Worm (Caenorhabditis elegans) whole organism, L4 larva: Measurements from ENCODE around the gene C52B9.19.

ENCODE experiments used
- D1046.2 ChIP-seq: fragments of 200-800 bp; sonication (Bioruptor generic); IDR thresholded peaks from 2 replicates; pipeline ENCODE4 v1.3.6; 2022; ENCODE audit warnings: missing genetic modification characterization, missing compliant biosample characterization
- F10B5.3 ChIP-seq: sonication (generic microtip); optimal IDR thresholded peaks from 2 replicates; lab custom pipeline; 2016; ENCODE audit warnings: mild to moderate bottlenecking, missing genetic modification characterization, missing compliant biosample characterization
- F37D6.2 ChIP-seq: sonication (generic microtip); optimal IDR thresholded peaks from 2 replicates; lab custom pipeline; 2016; ENCODE audit warnings: mild to moderate bottlenecking, missing genetic modification characterization, missing compliant biosample characterization
- F49E8.2 ChIP-seq: sonication (generic microtip); optimal IDR thresholded peaks from 2 replicates; lab custom pipeline; 2016; ENCODE audit warnings: missing compliant biosample characterization, mild to moderate bottlenecking, missing genetic modification characterization, borderline replicate concordance
- R02D3.7 ChIP-seq: fragments of 150-350 bp; sonication (generic microtip); optimal IDR thresholded peaks from 3 replicates; lab custom pipeline; 2014; ENCODE audit warnings: missing biosample characterization, missing genetic modification characterization
- ZK337.2 ChIP-seq: fragments of 200-800 bp; sonication (Bioruptor generic); IDR thresholded peaks from 2 replicates; pipeline ENCODE4 v1.3.6; 2022; ENCODE audit warnings: missing genetic modification reagents, missing genetic modification characterization, missing compliant biosample characterization
- ZK546.5 ChIP-seq, 2 experiments: sonication (generic microtip); optimal IDR thresholded peaks; 2 replicates each; lab custom pipeline; 2017; ENCODE audit warnings: missing biosample characterization in 2 of 2, missing genetic modification characterization in 2 of 2
- arid-1 ChIP-seq: fragments of 200-800 bp; sonication (Bioruptor generic); conservative IDR thresholded peaks from 2 replicates; pipeline ENCODE4 v1.3.6; 2022; ENCODE audit warnings: missing genetic modification reagents, missing genetic modification characterization, missing compliant biosample characterization
- ceh-20 ChIP-seq: fragments of 200-800 bp; sonication (Bioruptor generic); IDR thresholded peaks from 2 replicates; pipeline ENCODE4 v1.3.6; 2022; ENCODE audit warnings: missing genetic modification reagents, missing genetic modification characterization, missing compliant biosample characterization
- ceh-32 ChIP-seq: sonication (generic microtip); optimal IDR thresholded peaks from 2 replicates; lab custom pipeline; 2016; ENCODE audit warnings: mild to moderate bottlenecking, missing genetic modification characterization, missing compliant biosample characterization; ENCODE audit not compliant: poor library complexity
- ceh-82 ChIP-seq: sonication (generic microtip); optimal IDR thresholded peaks from 2 replicates; lab custom pipeline; 2017; ENCODE audit warnings: missing biosample characterization, missing genetic modification characterization
- ctbp-1 ChIP-seq: fragments of 200-800 bp; sonication (Bioruptor generic); IDR thresholded peaks from 2 replicates; pipeline ENCODE4 v1.3.6; 2022; ENCODE audit warnings: missing genetic modification reagents, missing genetic modification characterization, missing compliant biosample characterization
- daf-12 ChIP-seq: fragments of 150-350 bp; optimal IDR thresholded peaks from 2 replicates; lab custom pipeline; 2014; ENCODE audit warnings: missing biosample characterization, missing genetic modification reagents, missing genetic modification characterization
- daf-19 ChIP-seq: fragments of 200-800 bp; sonication (Bioruptor generic); conservative IDR thresholded peaks from 2 replicates; pipeline ENCODE4 v1.3.6; 2022; ENCODE audit warnings: missing genetic modification characterization, missing compliant biosample characterization
- daf-8 ChIP-seq: fragments of 200-800 bp; sonication (Bioruptor generic); IDR thresholded peaks from 2 replicates; pipeline ENCODE4 v1.3.6; 2022; ENCODE audit warnings: missing genetic modification characterization, missing compliant biosample characterization
- dmd-8 ChIP-seq: fragments of 200-800 bp; sonication (Bioruptor generic); IDR thresholded peaks from 2 replicates; pipeline ENCODE4 v1.3.6; 2022; ENCODE audit warnings: missing genetic modification characterization, missing compliant biosample characterization
- dmd-9 ChIP-seq: fragments of 200-800 bp; sonication (Bioruptor generic); IDR thresholded peaks from 2 replicates; pipeline ENCODE4 v1.3.6; 2022; ENCODE audit warnings: missing genetic modification reagents, missing genetic modification characterization, missing compliant biosample characterization
- egl-27 ChIP-seq: sonication (generic microtip); optimal IDR thresholded peaks from 3 replicates; lab custom pipeline; 2017; ENCODE audit warnings: missing biosample characterization, missing genetic modification reagents, missing genetic modification characterization
- fkh-10 ChIP-seq: fragments of 150-350 bp; optimal IDR thresholded peaks from 2 replicates; lab custom pipeline; 2014; ENCODE audit warnings: missing biosample characterization, missing genetic modification reagents, missing genetic modification characterization
- hif-1 ChIP-seq, 2 experiments: sonication (generic microtip); optimal IDR thresholded peaks; 2 replicates each; lab custom pipeline; 2016 to 2017; ENCODE audit warnings: missing compliant biosample characterization in 2 of 2, missing genetic modification characterization in 2 of 2, missing genetic modification reagents in 2 of 2, missing genotype in 2 of 2, mild to moderate bottlenecking in 1 of 2
- hlh-11 ChIP-seq: fragments of 200-800 bp; sonication (Bioruptor generic); optimal IDR thresholded peaks from 2 replicates; lab custom pipeline; 2018; ENCODE audit warnings: mild to moderate bottlenecking, missing genetic modification characterization, missing compliant biosample characterization
- jun-1 ChIP-seq: fragments of 150-350 bp; optimal IDR thresholded peaks from 2 replicates; lab custom pipeline; 2014; ENCODE audit warnings: missing biosample characterization, missing genetic modification reagents, missing genetic modification characterization
- lin-1 ChIP-seq: fragments of 200-800 bp; sonication (Bioruptor generic); IDR thresholded peaks from 2 replicates; pipeline ENCODE4 v1.3.6; 2022; ENCODE audit warnings: missing genetic modification reagents, missing genetic modification characterization, missing compliant biosample characterization
- lin-15B ChIP-seq: fragments of 150-350 bp; sonication (generic microtip); optimal IDR thresholded peaks from 3 replicates; lab custom pipeline; 2014; ENCODE audit warnings: missing biosample characterization, missing genetic modification characterization
- lin-29 ChIP-seq: fragments of 200-800 bp; sonication (Bioruptor generic); IDR thresholded peaks from 2 replicates; pipeline ENCODE4 v1.3.6; 2022; ENCODE audit warnings: missing genetic modification reagents, missing genetic modification characterization, missing compliant biosample characterization
- lir-3 ChIP-seq: sonication (generic microtip); optimal IDR thresholded peaks from 2 replicates; lab custom pipeline; 2016; ENCODE audit warnings: mild to moderate bottlenecking, missing genetic modification characterization, missing compliant biosample characterization
- madf-9 ChIP-seq: fragments of 200-800 bp; sonication (Bioruptor generic); conservative IDR thresholded peaks from 2 replicates; pipeline ENCODE4 v1.3.6; 2022; ENCODE audit warnings: missing genetic modification reagents, missing genetic modification characterization, missing compliant biosample characterization
- mdl-1 ChIP-seq, 2 experiments: fragments of 150-350 bp in 1 of 2; sonication (generic microtip) in 1 of 2; optimal IDR thresholded peaks; 2 replicates each; lab custom pipeline; 2014 to 2017; ENCODE audit warnings: missing biosample characterization in 2 of 2, missing genetic modification characterization in 2 of 2
- mep-1 ChIP-seq: fragments of 150-350 bp; sonication (generic microtip); optimal IDR thresholded peaks from 3 replicates; lab custom pipeline; 2014; ENCODE audit warnings: missing biosample characterization, missing genetic modification characterization
- mxl-2 ChIP-seq: fragments of 200-800 bp; sonication (Bioruptor generic); conservative IDR thresholded peaks from 2 replicates; pipeline ENCODE4 v1.3.6; 2022; ENCODE audit warnings: missing genetic modification reagents, missing genetic modification characterization, missing compliant biosample characterization
- nhr-11 ChIP-seq: fragments of 150-350 bp; optimal IDR thresholded peaks from 2 replicates; lab custom pipeline; 2014; ENCODE audit warnings: missing biosample characterization, missing genetic modification characterization
- nhr-237 ChIP-seq: sonication (generic microtip); optimal IDR thresholded peaks from 2 replicates; lab custom pipeline; 2017; ENCODE audit warnings: missing biosample characterization, missing genetic modification characterization
- nhr-28 ChIP-seq: fragments of 150-350 bp; optimal IDR thresholded peaks from 2 replicates; lab custom pipeline; 2014; ENCODE audit warnings: missing biosample characterization, missing genetic modification characterization
- nhr-41 ChIP-seq: fragments of 200-800 bp; sonication (Bioruptor generic); IDR thresholded peaks from 2 replicates; pipeline ENCODE4 v1.3.6; 2022; ENCODE audit warnings: missing genetic modification reagents, missing genetic modification characterization, missing compliant biosample characterization
- nhr-42 ChIP-seq: fragments of 200-800 bp; sonication (Bioruptor generic); IDR thresholded peaks from 2 replicates; pipeline ENCODE4 v1.3.6; 2022; ENCODE audit warnings: missing genetic modification characterization, missing compliant biosample characterization
- nhr-6 ChIP-seq: fragments of 150-350 bp; optimal IDR thresholded peaks from 2 replicates; lab custom pipeline; 2014; ENCODE audit warnings: missing biosample characterization, missing genetic modification characterization
- nhr-76 ChIP-seq: fragments of 150-350 bp; optimal IDR thresholded peaks from 2 replicates; lab custom pipeline; 2014; ENCODE audit warnings: missing biosample characterization, missing genetic modification characterization
- php-3 ChIP-seq: fragments of 200-800 bp; sonication (Bioruptor generic); IDR thresholded peaks from 2 replicates; pipeline ENCODE4 v1.3.6; 2022; ENCODE audit warnings: missing genetic modification reagents, missing genetic modification characterization, missing compliant biosample characterization
- pqm-1 ChIP-seq: sonication (generic microtip); optimal IDR thresholded peaks from 2 replicates; lab custom pipeline; 2017; ENCODE audit warnings: missing biosample characterization, missing genetic modification characterization
- rbr-2 ChIP-seq: sonication (generic microtip); optimal IDR thresholded peaks from 2 replicates; lab custom pipeline; 2016; ENCODE audit warnings: missing genotype, missing genetic modification characterization, missing compliant biosample characterization
- saeg-2 ChIP-seq: fragments of 200-800 bp; sonication (Bioruptor generic); IDR thresholded peaks from 2 replicates; pipeline ENCODE4 v1.3.6; 2022; ENCODE audit warnings: missing genetic modification reagents, missing genetic modification characterization, missing compliant biosample characterization
- set-16 ChIP-seq: fragments of 200-800 bp; sonication (Bioruptor generic); IDR thresholded peaks from 2 replicates; pipeline ENCODE4 v1.3.6; 2022; ENCODE audit warnings: missing genetic modification reagents, missing genetic modification characterization, missing compliant biosample characterization
- snpc-1.2 ChIP-seq: fragments of 200-800 bp; sonication (Bioruptor generic); IDR thresholded peaks from 2 replicates; pipeline ENCODE4 v1.3.6; 2022; ENCODE audit warnings: missing genetic modification reagents, missing genetic modification characterization, missing compliant biosample characterization
- snpc-4 ChIP-seq: fragments of 150-350 bp; optimal IDR thresholded peaks from 2 replicates; lab custom pipeline; 2014; ENCODE audit warnings: missing biosample characterization, missing genetic modification characterization
- spr-1 ChIP-seq: sonication (generic microtip); optimal IDR thresholded peaks from 2 replicates; lab custom pipeline; 2016; ENCODE audit warnings: mild to moderate bottlenecking, missing genetic modification characterization, missing compliant biosample characterization
- tag-97 ChIP-seq: fragments of 200-800 bp; sonication (Bioruptor generic); IDR thresholded peaks from 2 replicates; pipeline ENCODE4 v1.3.6; 2022; ENCODE audit warnings: missing genetic modification characterization, missing compliant biosample characterization
- unc-39 ChIP-seq: sonication (generic microtip); optimal IDR thresholded peaks from 2 replicates; lab custom pipeline; 2017; ENCODE audit warnings: missing biosample characterization, missing genetic modification characterization
- vab-7 ChIP-seq: fragments of 200-800 bp; sonication (Bioruptor generic); IDR thresholded peaks from 2 replicates; pipeline ENCODE4 v1.3.6; 2022; ENCODE audit warnings: missing genetic modification reagents, missing genetic modification characterization, missing compliant biosample characterization
- zag-1 ChIP-seq: fragments of 150-350 bp; optimal IDR thresholded peaks from 2 replicates; lab custom pipeline; 2014; ENCODE audit warnings: missing biosample characterization, missing genetic modification characterization
- zfp-2 ChIP-seq: sonication (generic microtip); optimal IDR thresholded peaks from 2 replicates; lab custom pipeline; 2016; ENCODE audit warnings: mild to moderate bottlenecking, missing genetic modification characterization, missing compliant biosample characterization
- zfp-3 ChIP-seq: fragments of 200-800 bp; sonication (Bioruptor generic); conservative IDR thresholded peaks from 2 replicates; pipeline ENCODE4 v1.3.6; 2022; ENCODE audit warnings: missing genetic modification reagents, missing genetic modification characterization, missing compliant biosample characterization
- zip-11 ChIP-seq: fragments of 200-800 bp; sonication (Bioruptor generic); IDR thresholded peaks from 2 replicates; pipeline ENCODE4 v1.3.6; 2022; ENCODE audit warnings: missing genetic modification characterization, missing compliant biosample characterization
- zip-2 ChIP-seq: fragments of 150-350 bp; optimal IDR thresholded peaks from 2 replicates; lab custom pipeline; 2014; ENCODE audit warnings: missing biosample characterization, missing genetic modification characterization
- ztf-7 ChIP-seq: fragments of 150-350 bp; optimal IDR thresholded peaks from 2 replicates; lab custom pipeline; 2014; ENCODE audit warnings: missing biosample characterization, missing genetic modification characterization

Gene C52B9.19

ce11 chrX:4260297-4260696 lies 22.1 kb upstream of the C52B9.19 start, which contains the start of gene C52B9.4 (continued):
- TF ChIP-seq nhr-11 (tag; lab: Kevin White, UChicago) (no peak), jun-1 (tag; lab: Kevin White, UChicago) (no peak), unc-39 (tag; lab: Kevin White, UChicago) (no peak), zip-11 (GFP tag; lab: Robert Waterston, UW) (no peak), F37D6.2 (tag; lab: Kevin White, UChicago) (no peak), nhr-76 (tag; lab: Kevin White, UChicago) (no peak), mxl-2 (GFP tag; lab: Robert Waterston, UW) (no peak), ZK546.5 (tag; optimal IDR thresholded peaks at IDR 0.05; lab: Kevin White, UChicago) (no peak), pqm-1 (tag; lab: Kevin White, UChicago) (no peak), mep-1 (peak; percentile 32), hlh-11 (tag; lab: Kevin White, UChicago) (peak; percentile 58), ztf-7 (peak; percentile 11), ZK337.2 (no peak), snpc-1.2 (no peak), php-3 (GFP tag; lab: Robert Waterston, UW) (no peak), hif-1 (tag; optimal IDR thresholded peaks at IDR 0.05; lab: Kevin White, UChicago) (peak in 1 of 2 experiments; percentile 27), ceh-32 (tag; lab: Kevin White, UChicago) (no peak), F10B5.3 (no peak), arid-1 (GFP tag; lab: Robert Waterston, UW) (no peak), fkh-10 (GFP tag; lab: Kevin White, UChicago) (no peak), D1046.2 (GFP tag; lab: Robert Waterston, UW) (no peak), R02D3.7 (tag; lab: Kevin White, UChicago) (no peak), daf-8 (GFP tag; lab: Robert Waterston, UW) (no peak), saeg-2 (GFP tag; lab: Robert Waterston, UW) (no peak), F49E8.2 (no peak), daf-19 (GFP tag; lab: Robert Waterston, UW) (no peak), egl-27 (no peak), snpc-4 (no peak), dmd-9 (GFP tag; lab: Robert Waterston, UW) (no peak), nhr-41 (GFP tag; lab: Robert Waterston, UW) (no peak), zfp-3 (no peak), dmd-8 (GFP tag; lab: Robert Waterston, UW) (no peak), lin-15B (tag; lab: Kevin White, UChicago) (no peak), rbr-2 (tag; lab: Kevin White, UChicago) (peak; percentile 45), tag-97 (GFP tag; lab: Robert Waterston, UW) (no peak), nhr-42 (GFP tag; lab: Robert Waterston, UW) (0 out of 2 replicates have a peak, but pooled peaks have one; percentile 42), nhr-237 (tag; lab: Kevin White, UChicago) (no peak), zfp-2 (tag; lab: Kevin White, UChicago) (no peak), daf-12 (tag; lab: Kevin White, UChicago) (no peak), spr-1 (no peak), set-16 (GFP tag; lab: Robert Waterston, UW) (no peak), ceh-20 (GFP tag; lab: Robert Waterston, UW) (no peak), vab-7 (GFP tag; lab: Robert Waterston, UW) (no peak), ceh-82 (tag; lab: Kevin White, UChicago) (no peak), mdl-1 (tag; optimal IDR thresholded peaks at IDR 0.05; lab: Kevin White, UChicago) (no peak), lin-1 (GFP tag; lab: Robert Waterston, UW) (no peak), lin-29 (GFP tag; lab: Robert Waterston, UW) (no peak), madf-9 (GFP tag; lab: Robert Waterston, UW) (no peak), nhr-6 (peak; percentile 34), zag-1 (tag; lab: Kevin White, UChicago) (no peak), zip-2 (tag; lab: Kevin White, UChicago) (no peak), nhr-28 (tag; lab: Kevin White, UChicago) (peak; percentile 27), lir-3 (tag; lab: Kevin White, UChicago) (no peak), ctbp-1 (GFP tag; lab: Robert Waterston, UW) (no peak)
